Fruit fly (Drosophila melanogaster) whole organism, embryonic: ENCODE measurements around the gene CG42583.
A peak's percentile ranks its signal among the peaks of the same experiment; 100 is the strongest.

Experiments
- Blimp-1 ChIP-seq: fragments of 200-800 bp; sonication (Bioruptor generic); optimal IDR thresholded peaks from 3 replicates; lab custom pipeline; 2018; ENCODE audit warnings: missing biosample characterization, missing genetic modification characterization, mild to moderate bottlenecking, moderate library complexity, missing genetic modification reagents
- CG10267 ChIP-seq: fragments of 200-800 bp; sonication (Bioruptor generic); optimal IDR thresholded peaks from 2 replicates; lab custom pipeline; 2018; ENCODE audit warnings: missing biosample characterization, mild to moderate bottlenecking, missing genetic modification characterization, moderate library complexity
- CG11093 ChIP-seq: fragments of 200-800 bp; sonication (Bioruptor generic); IDR thresholded peaks from 3 replicates; pipeline ENCODE4 v1.3.6; 2022; ENCODE audit warnings: missing biosample characterization, missing genetic modification characterization
- CG11398 ChIP-seq: fragments of 200-800 bp; sonication (Bioruptor generic); optimal IDR thresholded peaks from 2 replicates; lab custom pipeline; 2016; ENCODE audit warnings: missing biosample characterization, missing genetic modification characterization
- CG14710 ChIP-seq: fragments of 200-800 bp; sonication (Bioruptor generic); optimal IDR thresholded peaks from 3 replicates; lab custom pipeline; 2019; ENCODE audit warnings: missing biosample characterization, mild to moderate bottlenecking, missing genetic modification characterization, moderate library complexity
- CG14860 ChIP-seq: fragments of 200-800 bp; sonication (Bioruptor generic); IDR thresholded peaks from 3 replicates; pipeline ENCODE4 v1.3.6; 2022; ENCODE audit warnings: missing biosample characterization, missing genetic modification characterization; ENCODE audit not compliant: partially characterized antibody
- CG15073 ChIP-seq: fragments of 200-800 bp; sonication (Bioruptor generic); optimal IDR thresholded peaks from 2 replicates; lab custom pipeline; 2016; ENCODE audit warnings: missing biosample characterization, missing genetic modification characterization
- CG16813 ChIP-seq: fragments of 200-800 bp; sonication (Bioruptor generic); IDR thresholded peaks from 3 replicates; pipeline ENCODE4 v1.3.6; 2022; ENCODE audit warnings: missing biosample characterization, missing genetic modification characterization; ENCODE audit not compliant: partially characterized antibody
- CG1832 ChIP-seq: fragments of 200-800 bp; sonication (Bioruptor generic); optimal IDR thresholded peaks from 2 replicates; lab custom pipeline; 2017; ENCODE audit warnings: missing biosample characterization, mild to moderate bottlenecking, missing genetic modification characterization, inconsistent platforms
- CG2129 ChIP-seq: fragments of 200-800 bp; sonication (Bioruptor generic); IDR thresholded peaks from 2 replicates; pipeline ENCODE4 v1.3.6; 2022; ENCODE audit warnings: missing biosample characterization, missing genetic modification characterization; ENCODE audit not compliant: partially characterized antibody
- CG3847 ChIP-seq: fragments of 200-800 bp; sonication (Bioruptor generic); IDR thresholded peaks from 2 replicates; pipeline ENCODE4 v1.3.6; 2022; ENCODE audit warnings: missing biosample characterization, missing genetic modification characterization
- CG3995 ChIP-seq: fragments of 200-800 bp; sonication (Bioruptor generic); optimal IDR thresholded peaks from 3 replicates; lab custom pipeline; 2016; ENCODE audit warnings: missing biosample characterization, missing genetic modification characterization
- CG4617 ChIP-seq: fragments of 200-800 bp; sonication (Bioruptor generic); optimal IDR thresholded peaks from 3 replicates; lab custom pipeline; 2016; ENCODE audit warnings: missing biosample characterization, missing genetic modification characterization, borderline replicate concordance
- CG7928 ChIP-seq: fragments of 200-800 bp; sonication (Bioruptor generic); optimal IDR thresholded peaks from 2 replicates; lab custom pipeline; 2017; ENCODE audit warnings: missing biosample characterization, mild to moderate bottlenecking, missing genetic modification characterization
- CG7963 ChIP-seq: fragments of 200-800 bp; sonication (Bioruptor generic); IDR thresholded peaks from 3 replicates; pipeline ENCODE4 v1.3.6; 2022; ENCODE audit warnings: missing biosample characterization, missing genetic modification characterization; ENCODE audit not compliant: partially characterized antibody
- CG8944 ChIP-seq: fragments of 200-800 bp; sonication (Bioruptor generic); optimal IDR thresholded peaks from 3 replicates; lab custom pipeline; 2016; ENCODE audit warnings: missing biosample characterization, missing genetic modification characterization
- CG9876 ChIP-seq: fragments of 200-800 bp; sonication (Bioruptor generic); optimal IDR thresholded peaks from 2 replicates; lab custom pipeline; 2016; ENCODE audit warnings: missing biosample characterization, missing genetic modification characterization
- CG9932 ChIP-seq: fragments of 200-800 bp; sonication (Bioruptor generic); IDR thresholded peaks from 2 replicates; pipeline ENCODE4 v1.3.6; 2022; ENCODE audit warnings: missing biosample characterization, missing genetic modification characterization
- Dp ChIP-seq: fragments of 200-800 bp; sonication (Bioruptor generic); optimal IDR thresholded peaks from 2 replicates; lab custom pipeline; 2018; ENCODE audit warnings: missing biosample characterization, mild to moderate bottlenecking, missing genetic modification characterization, moderate library complexity
- Dref ChIP-seq: fragments of 200-800 bp; sonication (Bioruptor generic); IDR thresholded peaks from 2 replicates; pipeline ENCODE4 v1.3.6; 2022; ENCODE audit warnings: missing biosample characterization, missing genetic modification characterization
- Elba2 ChIP-seq: fragments of 200-800 bp; sonication (Bioruptor generic); optimal IDR thresholded peaks from 3 replicates; lab custom pipeline; 2016; ENCODE audit warnings: missing biosample characterization, missing genetic modification characterization
- Ets97D ChIP-seq: fragments of 200-800 bp; sonication (Bioruptor generic); optimal IDR thresholded peaks from 3 replicates; lab custom pipeline; 2016; ENCODE audit warnings: missing biosample characterization, missing genetic modification characterization
- HmgZ ChIP-seq: fragments of 200-800 bp; sonication (Bioruptor generic); optimal IDR thresholded peaks from 2 replicates; lab custom pipeline; 2018; ENCODE audit warnings: missing biosample characterization, mild to moderate bottlenecking, missing genetic modification characterization
- Hr3 ChIP-seq: fragments of 200-800 bp; sonication (Bioruptor generic); optimal IDR thresholded peaks from 3 replicates; lab custom pipeline; 2016; ENCODE audit warnings: missing biosample characterization, missing genetic modification characterization
- Max ChIP-seq: fragments of 200-800 bp; sonication (Bioruptor generic); optimal IDR thresholded peaks from 2 replicates; lab custom pipeline; 2016; ENCODE audit warnings: missing biosample characterization, mild to moderate bottlenecking, missing genetic modification characterization
- Med ChIP-seq: fragments of 200-800 bp; sonication (Bioruptor generic); peaks from one replicate; lab custom pipeline; 2016; ENCODE audit warnings: missing biosample characterization, missing genetic modification characterization, mild to moderate bottlenecking, inconsistent platforms, moderate library complexity
- Opbp ChIP-seq: fragments of 200-800 bp; sonication (Bioruptor generic); IDR thresholded peaks from 3 replicates; pipeline ENCODE4 v1.3.6; 2022; ENCODE audit warnings: missing biosample characterization, missing genetic modification characterization; ENCODE audit not compliant: partially characterized antibody
- Pdp1 ChIP-seq, 2 experiments: fragments of 200-800 bp; sonication (Bioruptor generic); optimal IDR thresholded peaks; 3 replicates each; lab custom pipeline; 2016; ENCODE audit warnings: missing biosample characterization in 2 of 2, missing genetic modification characterization in 2 of 2, mild to moderate bottlenecking in 1 of 2, moderate library complexity in 1 of 2
- Sin3A ChIP-seq: fragments of >200 bp; optimal IDR thresholded peaks from 2 replicates; lab custom pipeline; 2018
- Sry-δ ChIP-seq: fragments of 200-800 bp; sonication (Bioruptor generic); optimal IDR thresholded peaks from 2 replicates; lab custom pipeline; 2016; ENCODE audit warnings: missing biosample characterization, missing genetic modification characterization
- TFAM ChIP-seq: fragments of 200-800 bp; sonication (Bioruptor generic); optimal IDR thresholded peaks from 2 replicates; lab custom pipeline; 2017; ENCODE audit warnings: missing biosample characterization, missing genetic modification characterization, inconsistent platforms
- amos ChIP-seq: fragments of 200-800 bp; sonication (Bioruptor generic); IDR thresholded peaks from 2 replicates; pipeline ENCODE4 v1.3.6; 2022; ENCODE audit warnings: missing biosample characterization, missing genetic modification characterization; ENCODE audit not compliant: partially characterized antibody
- bsh ChIP-seq, 2 experiments: fragments of 200-800 bp; sonication (Bioruptor generic); optimal IDR thresholded peaks; 2 replicates each; lab custom pipeline; 2017 to 2018; ENCODE audit warnings: mild to moderate bottlenecking in 2 of 2, missing biosample characterization in 2 of 2, missing genetic modification characterization in 2 of 2, moderate library complexity in 1 of 2
- chinmo ChIP-seq: fragments of 200-800 bp; sonication (Bioruptor generic); IDR thresholded peaks from 4 replicates; pipeline ENCODE4 v1.3.6; 2022; ENCODE audit warnings: missing biosample characterization, missing genetic modification characterization; ENCODE audit not compliant: partially characterized antibody
- chm ChIP-seq: fragments of 200-800 bp; sonication (Bioruptor generic); IDR thresholded peaks from 2 replicates; pipeline ENCODE4 v1.3.6; 2022; ENCODE audit warnings: missing biosample characterization, missing genetic modification characterization
- gsb-n ChIP-seq: fragments of 200-800 bp; sonication (Bioruptor generic); optimal IDR thresholded peaks from 3 replicates; lab custom pipeline; 2018; ENCODE audit warnings: missing biosample characterization, mild to moderate bottlenecking, missing genetic modification characterization
- insv ChIP-seq, 2 experiments: fragments of 200-800 bp; sonication (Bioruptor generic); optimal IDR thresholded peaks; 3 replicates each; lab custom pipeline; 2016 to 2018; ENCODE audit warnings: missing biosample characterization in 2 of 2, missing genetic modification characterization in 2 of 2
- inv ChIP-seq: fragments of 200-800 bp; sonication (Bioruptor generic); IDR thresholded peaks from 2 replicates; pipeline ENCODE4 v1.3.6; 2022; ENCODE audit warnings: missing biosample characterization, missing genetic modification characterization; ENCODE audit not compliant: partially characterized antibody
- nmo ChIP-seq: fragments of 200-800 bp; sonication (Bioruptor generic); optimal IDR thresholded peaks from 2 replicates; lab custom pipeline; 2018; ENCODE audit warnings: missing biosample characterization, mild to moderate bottlenecking, missing genetic modification characterization, moderate library complexity
- phol ChIP-seq: fragments of 200-800 bp; sonication (Bioruptor generic); optimal IDR thresholded peaks from 3 replicates; lab custom pipeline; 2018; ENCODE audit warnings: missing biosample characterization, mild to moderate bottlenecking, missing genetic modification characterization, moderate library complexity
- prd ChIP-seq, 3 experiments: fragments of >200 bp in 2 of 3; fragments of 200-800 bp in 1 of 3; sonication (Bioruptor generic) in 1 of 3; optimal IDR thresholded peaks in 2 of 3; IDR thresholded peaks in 1 of 3; 2 replicates in 2 of 3; 3 replicates in 1 of 3; pipeline versions ENCODE4 v1.3.6 to Lab custom; 2017 to 2022; ENCODE audit warnings: missing biosample characterization in 1 of 3, missing genetic modification characterization in 1 of 3
- seq ChIP-seq: fragments of 200-800 bp; sonication (Bioruptor generic); IDR thresholded peaks from 2 replicates; pipeline ENCODE4 v1.3.6; 2022; ENCODE audit warnings: missing biosample characterization, missing genetic modification characterization
- sna ChIP-seq: fragments of 200-800 bp; sonication (Bioruptor generic); IDR thresholded peaks from 2 replicates; pipeline ENCODE4 v1.3.6; 2022; ENCODE audit warnings: missing biosample characterization, missing genetic modification characterization; ENCODE audit not compliant: partially characterized antibody
- trem ChIP-seq: fragments of 200-800 bp; optimal IDR thresholded peaks from 3 replicates; lab custom pipeline; 2019; ENCODE audit warnings: missing biosample characterization, mild to moderate bottlenecking, missing genetic modification characterization, moderate library complexity
- unc-4 ChIP-seq: fragments of 200-800 bp; sonication (Bioruptor generic); IDR thresholded peaks from 2 replicates; pipeline ENCODE4 v1.3.6; 2022; ENCODE audit warnings: missing biosample characterization, missing genetic modification characterization; ENCODE audit not compliant: partially characterized antibody
- vnd ChIP-seq: fragments of 200-800 bp; sonication (Bioruptor generic); IDR thresholded peaks from 3 replicates; pipeline ENCODE4 v1.3.6; 2022; ENCODE audit warnings: missing biosample characterization, missing genetic modification characterization; ENCODE audit not compliant: partially characterized antibody
- zf30C ChIP-seq: fragments of 200-800 bp; sonication (Bioruptor generic); optimal IDR thresholded peaks from 3 replicates; lab custom pipeline; 2018; ENCODE audit warnings: missing biosample characterization, mild to moderate bottlenecking, missing genetic modification characterization
- zfh1 ChIP-seq: fragments of 200-800 bp; sonication (Bioruptor generic); IDR thresholded peaks from 3 replicates; pipeline ENCODE4 v1.3.6; 2022; ENCODE audit warnings: missing biosample characterization, missing genetic modification characterization

CG42583 gene

DNA sequence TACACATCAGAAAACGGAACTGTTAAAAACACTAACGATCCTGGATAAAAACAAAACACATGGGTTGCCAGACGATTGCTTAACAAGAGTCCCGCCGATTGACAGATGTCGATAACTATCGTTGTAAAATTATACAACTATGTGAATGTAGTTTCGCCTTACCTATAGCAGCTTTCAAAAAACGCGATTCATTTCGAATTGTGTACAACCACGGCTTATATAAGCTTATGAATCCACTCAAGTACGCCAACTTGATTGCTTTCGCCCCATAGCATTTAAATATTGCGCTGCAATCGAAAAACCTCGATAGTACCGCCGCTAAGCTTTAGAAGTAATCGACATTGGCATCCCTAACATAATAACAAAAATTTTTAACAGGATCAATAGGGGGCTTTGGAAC, 30.3 kb downstream of the CG42583 start, which contains the start of the genes CG9581 and CG9578 (continued):
- TF ChIP-seq phol, result peak; percentile 26
- TF ChIP-seq amos (GFP tag; lab: Robert Waterston, UW), result peak; percentile 63
- peak; percentile 32 for TF ChIP-seq CG3995 (GFP tag; lab: Kevin White, UChicago)
- no peak for TF ChIP-seq insv (GFP tag; optimal IDR thresholded peaks at IDR 0.05; lab: Kevin White, UChicago)
- TF ChIP-seq zf30C (GFP tag; lab: Kevin White, UChicago), result no peak
- no peak for TF ChIP-seq CG15073
- peak; percentile 85 for TF ChIP-seq unc-4
- TF ChIP-seq CG3847 (GFP tag; lab: Robert Waterston, UW), result 0 out of 2 replicates have a peak, but pooled peaks have one; percentile 28
- TF ChIP-seq CG16813 (GFP tag; lab: Robert Waterston, UW), result peak; percentile 72
- TF ChIP-seq chinmo, result peak; percentile 78; the same call in 1 of the 4 replicates
- peak; percentile 63 for TF ChIP-seq inv (GFP tag; lab: Robert Waterston, UW)
- no peak for TF ChIP-seq CG11398 (GFP tag; lab: Kevin White, UChicago)
- peak; percentile 74 for TF ChIP-seq CG14860 (GFP tag; lab: Robert Waterston, UW)
- 0 out of 2 replicates have a peak, but pooled peaks have one; percentile 16 for TF ChIP-seq CG9932 (GFP tag; lab: Robert Waterston, UW)
- TF ChIP-seq CG2129 (GFP tag; lab: Robert Waterston, UW), result peak; percentile 75
- no peak for TF ChIP-seq gsb-n
- TF ChIP-seq bsh (GFP tag; optimal IDR thresholded peaks at IDR 0.05; lab: Kevin White, UChicago), result no peak
- no peak for TF ChIP-seq Max (GFP tag; lab: Kevin White, UChicago)
- peak; percentile 87 for TF ChIP-seq sna (GFP tag; lab: Robert Waterston, UW)
- no peak for TF ChIP-seq CG9876 (GFP tag; lab: Kevin White, UChicago)
- TF ChIP-seq CG7928 (GFP tag; lab: Kevin White, UChicago), result peak; percentile 22
- peak; percentile 51; the same call in 2 of the 3 replicates for TF ChIP-seq Opbp
- no peak for TF ChIP-seq Elba2
- TF ChIP-seq nmo (GFP tag; lab: Kevin White, UChicago), result peak; percentile 28
- TF ChIP-seq Med (GFP tag; lab: Kevin White, UChicago), result peak; percentile 37
- TF ChIP-seq TFAM (GFP tag; lab: Kevin White, UChicago), result no peak
- no peak for TF ChIP-seq seq
- no peak for TF ChIP-seq CG1832 (GFP tag; lab: Kevin White, UChicago)
- peak; percentile 81 for TF ChIP-seq vnd (GFP tag; lab: Robert Waterston, UW)
- no peak for TF ChIP-seq chm (GFP tag; lab: Robert Waterston, UW)
- TF ChIP-seq zfh1 (GFP tag; lab: Robert Waterston, UW), result no peak
- peak; percentile 14 for TF ChIP-seq Ets97D (GFP tag; lab: Kevin White, UChicago)
- TF ChIP-seq CG8944 (GFP tag; lab: Kevin White, UChicago), result no peak
- peak; percentile 52 for TF ChIP-seq trem (tag; lab: Kevin White, UChicago)
- no peak for TF ChIP-seq prd (optimal IDR thresholded peaks at IDR 0.05; lab: Kevin White, UChicago)
- TF ChIP-seq prd (GFP tag; IDR thresholded peaks at IDR 0.05; lab: Robert Waterston, UW), result no peak
- TF ChIP-seq CG10267, result peak; percentile 8
- TF ChIP-seq Hr3 (GFP tag; lab: Kevin White, UChicago), result no peak
- TF ChIP-seq Blimp-1, result no peak
- TF ChIP-seq Pdp1 (GFP tag; optimal IDR thresholded peaks at IDR 0.05; lab: Kevin White, UChicago), result peak in 1 of 2 experiments; percentile 95
- TF ChIP-seq CG4617 (GFP tag; lab: Kevin White, UChicago), result peak; percentile 26
- peak; percentile 15; the same call in 1 of the 3 replicates for TF ChIP-seq CG7963 (GFP tag; lab: Robert Waterston, UW)
- no peak for TF ChIP-seq HmgZ (tag; lab: Kevin White, UChicago)
- peak; percentile 62 for TF ChIP-seq Dref
- peak; percentile 75 for TF ChIP-seq Sin3A (lab: Kevin White, UChicago)
- TF ChIP-seq CG14710 (tag; lab: Kevin White, UChicago), result peak; percentile 27
- no peak for TF ChIP-seq CG11093 (GFP tag; lab: Robert Waterston, UW)
- TF ChIP-seq Sry-δ (GFP tag; lab: Kevin White, UChicago), result peak; percentile 82
- TF ChIP-seq Dp (GFP tag; lab: Kevin White, UChicago), result peak; percentile 78
